Fruit fly (Drosophila melanogaster) whole organism, embryonic: ENCODE data around the gene RhoGAP19D.

Experiments used
- Bgb ChIP-seq: fragments of 200-800 bp; sonication (Bioruptor generic); IDR thresholded peaks from 2 replicates; pipeline ENCODE4 v1.3.6; 2022; ENCODE audit warnings: missing biosample characterization, missing genetic modification characterization; ENCODE audit not compliant: partially characterized antibody
- CG10321 ChIP-seq: fragments of 200-800 bp; sonication (Bioruptor generic); IDR thresholded peaks from 2 replicates; pipeline ENCODE4 v1.3.6; 2022; ENCODE audit warnings: missing biosample characterization, missing genetic modification characterization
- CG12659 ChIP-seq: fragments of 200-800 bp; sonication (Bioruptor generic); optimal IDR thresholded peaks from 3 replicates; lab custom pipeline; 2017; ENCODE audit warnings: mild to moderate bottlenecking, missing biosample characterization, missing genetic modification reagents, missing genetic modification characterization
- CG14050 ChIP-seq: fragments of 200-800 bp; sonication (Bioruptor generic); IDR thresholded peaks from 3 replicates; pipeline ENCODE4 v1.3.6; 2022; ENCODE audit warnings: missing biosample characterization, missing genetic modification characterization
- CG15601 ChIP-seq: fragments of 200-800 bp; sonication (Bioruptor generic); optimal IDR thresholded peaks from 3 replicates; lab custom pipeline; 2019; ENCODE audit warnings: missing biosample characterization, mild to moderate bottlenecking, missing genetic modification characterization, moderate library complexity
- CG17612 ChIP-seq: fragments of 200-800 bp; sonication (Bioruptor generic); IDR thresholded peaks from 2 replicates; pipeline ENCODE4 v1.3.6; 2022; ENCODE audit warnings: missing biosample characterization, missing genetic modification characterization
- CG17802 ChIP-seq: fragments of 200-800 bp; sonication (Bioruptor generic); optimal IDR thresholded peaks from 2 replicates; lab custom pipeline; 2018; ENCODE audit warnings: missing biosample characterization, mild to moderate bottlenecking, missing genetic modification characterization, moderate library complexity
- CG2120 ChIP-seq: fragments of 200-800 bp; sonication (Bioruptor generic); optimal IDR thresholded peaks from 3 replicates; lab custom pipeline; 2016; ENCODE audit warnings: missing biosample characterization, missing genetic modification characterization
- CG30020 ChIP-seq: fragments of 200-800 bp; optimal IDR thresholded peaks from 2 replicates; lab custom pipeline; 2019; ENCODE audit warnings: missing biosample characterization, mild to moderate bottlenecking, missing genetic modification characterization, moderate library complexity
- CG30403 ChIP-seq: fragments of 200-800 bp; sonication (Bioruptor generic); optimal IDR thresholded peaks from 3 replicates; lab custom pipeline; 2016; ENCODE audit warnings: missing biosample characterization, missing genetic modification characterization
- CG3163 ChIP-seq: fragments of 200-800 bp; sonication (Bioruptor generic); optimal IDR thresholded peaks from 3 replicates; lab custom pipeline; 2016; ENCODE audit warnings: missing biosample characterization, missing genetic modification characterization
- CG3726 ChIP-seq: fragments of 200-800 bp; sonication (Bioruptor generic); IDR thresholded peaks from 3 replicates; pipeline ENCODE4, ENCODE4 v1.3.6; 2022; ENCODE audit warnings: missing biosample characterization, missing genetic modification characterization
- CG5245 ChIP-seq: fragments of 200-800 bp; sonication (Bioruptor generic); optimal IDR thresholded peaks from 3 replicates; lab custom pipeline; 2016; ENCODE audit warnings: missing biosample characterization, missing genetic modification characterization
- CG6765 ChIP-seq: fragments of 200-800 bp; sonication (Bioruptor generic); optimal IDR thresholded peaks from 3 replicates; lab custom pipeline; 2017; ENCODE audit warnings: missing biosample characterization, mild to moderate bottlenecking, missing genetic modification characterization
- CG7963 ChIP-seq: fragments of 200-800 bp; sonication (Bioruptor generic); IDR thresholded peaks from 3 replicates; pipeline ENCODE4 v1.3.6; 2022; ENCODE audit warnings: missing biosample characterization, missing genetic modification characterization; ENCODE audit not compliant: partially characterized antibody
- CG8765 ChIP-seq: fragments of 200-800 bp; sonication (Bioruptor generic); IDR thresholded peaks from 2 replicates; pipeline ENCODE4 v1.3.6; 2022; ENCODE audit warnings: missing biosample characterization, missing genetic modification characterization
- CG8924 ChIP-seq: fragments of 200-800 bp; optimal IDR thresholded peaks from 3 replicates; lab custom pipeline; 2019; ENCODE audit warnings: missing biosample characterization, mild to moderate bottlenecking, missing genetic modification characterization, moderate library complexity
- CG9215 ChIP-seq: fragments of 200-800 bp; sonication (Bioruptor generic); IDR thresholded peaks from 2 replicates; pipeline ENCODE4 v1.3.6; 2022; ENCODE audit warnings: missing biosample characterization, missing genetic modification characterization
- Drgx ChIP-seq: fragments of 200-800 bp; sonication (Bioruptor generic); IDR thresholded peaks from 2 replicates; pipeline ENCODE4 v1.3.6; 2022; ENCODE audit warnings: missing biosample characterization, missing genetic modification characterization
- HLH4C ChIP-seq: fragments of 200-800 bp; sonication (Bioruptor generic); IDR thresholded peaks from 3 replicates; pipeline ENCODE4 v1.3.6; 2022; ENCODE audit warnings: missing biosample characterization, missing genetic modification characterization; ENCODE audit not compliant: partially characterized antibody
- Hsf ChIP-seq: fragments of 200-800 bp; sonication (Bioruptor generic); optimal IDR thresholded peaks from 3 replicates; lab custom pipeline; 2016; ENCODE audit warnings: missing biosample characterization, missing genetic modification characterization
- Jarid2 ChIP-seq: fragments of 200-800 bp; sonication (Bioruptor generic); optimal IDR thresholded peaks from 3 replicates; lab custom pipeline; 2017; ENCODE audit warnings: mild to moderate bottlenecking, missing biosample characterization, missing genetic modification reagents, missing genetic modification characterization
- MBD-R2 ChIP-seq: fragments of 200-800 bp; sonication (Bioruptor generic); IDR thresholded peaks from 2 replicates; pipeline ENCODE4 v1.3.6; 2022; ENCODE audit warnings: missing biosample characterization, missing genetic modification characterization
- Neu2 ChIP-seq: fragments of 200-800 bp; sonication (Bioruptor generic); optimal IDR thresholded peaks from 3 replicates; lab custom pipeline; 2016; ENCODE audit warnings: missing biosample characterization, missing genetic modification characterization, borderline replicate concordance
- Nf-YA ChIP-seq: fragments of 200-800 bp; sonication (Bioruptor generic); IDR thresholded peaks from 2 replicates; pipeline ENCODE4 v1.3.6; 2022; ENCODE audit warnings: missing biosample characterization, missing genetic modification characterization
- Pdp1 ChIP-seq, 2 experiments: fragments of 200-800 bp; sonication (Bioruptor generic); optimal IDR thresholded peaks; 3 replicates each; lab custom pipeline; 2016; ENCODE audit warnings: missing biosample characterization in 2 of 2, missing genetic modification characterization in 2 of 2, mild to moderate bottlenecking in 1 of 2, moderate library complexity in 1 of 2
- Rfx ChIP-seq: fragments of 200-800 bp; sonication (Bioruptor generic); IDR thresholded peaks from 2 replicates; pipeline ENCODE4 v1.3.6; 2022; ENCODE audit warnings: missing biosample characterization, missing genetic modification characterization
- Scr ChIP-seq: fragments of 200-800 bp; sonication (Bioruptor generic); IDR thresholded peaks from 2 replicates; pipeline ENCODE4 v1.3.6; 2022; ENCODE audit warnings: missing biosample characterization, missing genetic modification characterization; ENCODE audit not compliant: partially characterized antibody
- Ssrp ChIP-seq: fragments of 200-800 bp; sonication (Bioruptor generic); optimal IDR thresholded peaks from 2 replicates; lab custom pipeline; 2018; ENCODE audit warnings: missing biosample characterization, mild to moderate bottlenecking, missing genetic modification characterization, moderate library complexity
- TFAM ChIP-seq: fragments of 200-800 bp; sonication (Bioruptor generic); optimal IDR thresholded peaks from 2 replicates; lab custom pipeline; 2017; ENCODE audit warnings: missing biosample characterization, missing genetic modification characterization, inconsistent platforms
- amos ChIP-seq: fragments of 200-800 bp; sonication (Bioruptor generic); IDR thresholded peaks from 2 replicates; pipeline ENCODE4 v1.3.6; 2022; ENCODE audit warnings: missing biosample characterization, missing genetic modification characterization; ENCODE audit not compliant: partially characterized antibody
- aop ChIP-seq: fragments of 200-800 bp; sonication (Bioruptor generic); IDR thresholded peaks from 2 replicates; pipeline ENCODE4 v1.3.6; 2022; ENCODE audit warnings: missing biosample characterization, missing genetic modification characterization
- ash1 ChIP-seq: fragments of 200-800 bp; sonication (Bioruptor generic); optimal IDR thresholded peaks from 2 replicates; lab custom pipeline; 2018; ENCODE audit warnings: missing biosample characterization, mild to moderate bottlenecking, missing genetic modification characterization
- bbx ChIP-seq: fragments of 200-800 bp; sonication (Bioruptor generic); IDR thresholded peaks from 2 replicates; pipeline ENCODE4 v1.3.6; 2022; ENCODE audit warnings: missing biosample characterization, missing genetic modification characterization; ENCODE audit not compliant: partially characterized antibody
- bcd ChIP-seq: fragments of 200-800 bp; sonication (Bioruptor generic); optimal IDR thresholded peaks from 2 replicates; lab custom pipeline; 2017; ENCODE audit warnings: missing biosample characterization, mild to moderate bottlenecking, missing genetic modification characterization
- bowl ChIP-seq: fragments of 200-800 bp; sonication (Bioruptor generic); IDR thresholded peaks from 2 replicates; pipeline ENCODE4 v1.3.6; 2022; ENCODE audit warnings: missing biosample characterization, missing genetic modification characterization
- crp ChIP-seq, 2 experiments: fragments of 200-800 bp; sonication (Bioruptor generic); optimal IDR thresholded peaks; 2 replicates in 1 of 2; 3 replicates in 1 of 2; lab custom pipeline; 2017; ENCODE audit warnings: missing biosample characterization in 2 of 2, missing genetic modification characterization in 2 of 2, mild to moderate bottlenecking in 1 of 2, moderate library complexity in 1 of 2
- ewg ChIP-seq: fragments of 200-800 bp; sonication (Bioruptor generic); optimal IDR thresholded peaks from 3 replicates; lab custom pipeline; 2017; ENCODE audit warnings: mild to moderate bottlenecking, missing biosample characterization, missing genetic modification reagents, missing genetic modification characterization
- gfzf ChIP-seq: fragments of 200-800 bp; sonication (Bioruptor generic); optimal IDR thresholded peaks from 2 replicates; lab custom pipeline; 2016; ENCODE audit warnings: missing biosample characterization, mild to moderate bottlenecking, missing genetic modification characterization, moderate library complexity
- gsb ChIP-seq: fragments of 200-800 bp; sonication (Bioruptor generic); IDR thresholded peaks from 2 replicates; pipeline ENCODE4 v1.3.6; 2022; ENCODE audit warnings: missing biosample characterization, missing genetic modification characterization
- inv ChIP-seq: fragments of 200-800 bp; sonication (Bioruptor generic); IDR thresholded peaks from 2 replicates; pipeline ENCODE4 v1.3.6; 2022; ENCODE audit warnings: missing biosample characterization, missing genetic modification characterization; ENCODE audit not compliant: partially characterized antibody
- jumu ChIP-seq: fragments of 200-800 bp; sonication (Bioruptor generic); optimal IDR thresholded peaks from 3 replicates; lab custom pipeline; 2016; ENCODE audit warnings: missing biosample characterization, missing genetic modification characterization
- knrl ChIP-seq: fragments of 200-800 bp; sonication (Bioruptor generic); IDR thresholded peaks from 3 replicates; pipeline ENCODE4 v1.3.6; 2022; ENCODE audit warnings: missing biosample characterization, missing genetic modification characterization; ENCODE audit not compliant: partially characterized antibody
- pzg ChIP-seq: fragments of 200-800 bp; sonication (Bioruptor generic); optimal IDR thresholded peaks from 3 replicates; lab custom pipeline; 2018; ENCODE audit warnings: missing biosample characterization, mild to moderate bottlenecking, missing genetic modification characterization, moderate library complexity
- sima ChIP-seq: fragments of 200-800 bp; sonication (Bioruptor generic); optimal IDR thresholded peaks from 2 replicates; lab custom pipeline; 2016; ENCODE audit warnings: missing biosample characterization, missing genetic modification characterization
- slp2 ChIP-seq: fragments of 200-800 bp; sonication (Bioruptor generic); optimal IDR thresholded peaks from 2 replicates; lab custom pipeline; 2016; ENCODE audit warnings: missing biosample characterization, missing genetic modification characterization
- trem ChIP-seq: fragments of 200-800 bp; optimal IDR thresholded peaks from 3 replicates; lab custom pipeline; 2019; ENCODE audit warnings: missing biosample characterization, mild to moderate bottlenecking, missing genetic modification characterization, moderate library complexity
- wor ChIP-seq: fragments of 200-800 bp; sonication (Bioruptor generic); IDR thresholded peaks from 2 replicates; pipeline ENCODE4 v1.3.6; 2022; ENCODE audit warnings: missing biosample characterization, missing genetic modification characterization
- zen ChIP-seq: fragments of 200-800 bp; sonication (Bioruptor generic); optimal IDR thresholded peaks from 3 replicates; lab custom pipeline; 2018; ENCODE audit warnings: missing biosample characterization, mild to moderate bottlenecking, missing genetic modification characterization, moderate library complexity
- zfh2 ChIP-seq: fragments of 200-800 bp; sonication (Bioruptor generic); optimal IDR thresholded peaks from 2 replicates; lab custom pipeline; 2016; ENCODE audit warnings: missing biosample characterization, missing genetic modification characterization

Gene RhoGAP19D

dm6 chrX:20423747-20424165 is 86.7 kb downstream of the RhoGAP19D start, which contains the start of the genes Pp4-19C and cactin (continued):
- TF ChIP-seq CG14050 (GFP tag; lab: Robert Waterston, UW), result no peak
- peak; percentile 30; the same call in 1 of the 2 replicates for TF ChIP-seq CG9215 (GFP tag; lab: Robert Waterston, UW)
- TF ChIP-seq gsb (GFP tag; lab: Robert Waterston, UW), result no peak
- no peak for TF ChIP-seq ash1 (GFP tag; lab: Kevin White, UChicago)
- TF ChIP-seq bowl, result no peak
- TF ChIP-seq ewg (GFP tag; lab: Kevin White, UChicago), result no peak
- TF ChIP-seq slp2, result no peak
- TF ChIP-seq CG10321 (GFP tag; lab: Robert Waterston, UW), result no peak
- TF ChIP-seq crp (GFP tag; optimal IDR thresholded peaks at IDR 0.05; lab: Kevin White, UChicago), result peak in 1 of 2 experiments; percentile 51
- peak; percentile 46 for TF ChIP-seq CG30403
- peak; percentile 17 for TF ChIP-seq gfzf (GFP tag; lab: Kevin White, UChicago)
- no peak for TF ChIP-seq CG17612 (GFP tag; lab: Robert Waterston, UW)
- peak; percentile 69 for TF ChIP-seq CG30020 (tag; lab: Kevin White, UChicago)
- TF ChIP-seq Bgb (GFP tag; lab: Robert Waterston, UW), result peak; percentile 76
- TF ChIP-seq CG3726 (GFP tag; lab: Robert Waterston, UW), result no peak
- TF ChIP-seq CG8924 (tag; lab: Kevin White, UChicago), result peak; percentile 40
- no peak for TF ChIP-seq sima (GFP tag; lab: Kevin White, UChicago)
- peak; percentile 80 for TF ChIP-seq amos (GFP tag; lab: Robert Waterston, UW)
- TF ChIP-seq Rfx (GFP tag; lab: Robert Waterston, UW), result peak; percentile 30; the same call in 1 of the 2 replicates
- TF ChIP-seq CG6765 (GFP tag; lab: Kevin White, UChicago), result no peak
- peak; percentile 81 for TF ChIP-seq CG7963
- TF ChIP-seq wor (GFP tag; lab: Robert Waterston, UW), result no peak
- no peak for TF ChIP-seq TFAM
- TF ChIP-seq pzg (GFP tag; lab: Kevin White, UChicago), result peak; percentile 54
- TF ChIP-seq Nf-YA (GFP tag; lab: Robert Waterston, UW), result no peak
- TF ChIP-seq CG5245 (GFP tag; lab: Kevin White, UChicago), result no peak
- TF ChIP-seq Scr (GFP tag; lab: Robert Waterston, UW), result peak; percentile 91
- peak; percentile 18 to 78 for TF ChIP-seq Pdp1 (GFP tag; optimal IDR thresholded peaks at IDR 0.05; lab: Kevin White, UChicago)
- TF ChIP-seq CG17802, result peak; percentile 22
- TF ChIP-seq bbx (GFP tag; lab: Robert Waterston, UW), result no peak; the same call in 1 of the 2 replicates
- no peak for TF ChIP-seq Drgx (GFP tag; lab: Robert Waterston, UW)
- peak; percentile 36 for TF ChIP-seq Hsf (GFP tag; lab: Kevin White, UChicago)
- no peak for TF ChIP-seq CG8765 (GFP tag; lab: Robert Waterston, UW)
- TF ChIP-seq jumu (GFP tag; lab: Kevin White, UChicago), result peak; percentile 7
- no peak for TF ChIP-seq bcd (GFP tag; lab: Kevin White, UChicago)
- no peak for TF ChIP-seq CG15601 (tag; lab: Kevin White, UChicago)
- peak; percentile 62 for TF ChIP-seq Neu2
- TF ChIP-seq Ssrp (tag; lab: Kevin White, UChicago), result no peak
- TF ChIP-seq CG2120 (GFP tag; lab: Kevin White, UChicago), result peak; percentile 48
- TF ChIP-seq HLH4C (GFP tag; lab: Robert Waterston, UW), result peak; percentile 95
- TF ChIP-seq CG3163 (GFP tag; lab: Kevin White, UChicago), result no peak
- TF ChIP-seq aop, result no peak
- peak; percentile 84 for TF ChIP-seq inv
- TF ChIP-seq CG12659 (GFP tag; lab: Kevin White, UChicago), result peak; percentile 29
- TF ChIP-seq MBD-R2 (GFP tag; lab: Robert Waterston, UW), result peak; percentile 53; the same call in 1 of the 2 replicates
- TF ChIP-seq Jarid2, result no peak
- TF ChIP-seq zen (tag; lab: Kevin White, UChicago), result peak; percentile 53
- TF ChIP-seq trem (tag; lab: Kevin White, UChicago), result peak; percentile 75
- TF ChIP-seq zfh2 (GFP tag; lab: Kevin White, UChicago), result peak; percentile 35
- peak; percentile 93 for TF ChIP-seq knrl (GFP tag; lab: Robert Waterston, UW)
